Worm (Caenorhabditis elegans) whole organism, late embryonic: ENCODE data around the gene Y62H9A.3.

Experiments used
- ceh-2 ChIP-seq: sonication (generic microtip); optimal IDR thresholded peaks from 2 replicates; lab custom pipeline; 2016; ENCODE audit warnings: missing genotype, missing genetic modification characterization, missing compliant biosample characterization
- ref-2 ChIP-seq: sonication (generic microtip); optimal IDR thresholded peaks from 2 replicates; lab custom pipeline; 2016; ENCODE audit warnings: missing genetic modification characterization, missing compliant biosample characterization

DNA sequence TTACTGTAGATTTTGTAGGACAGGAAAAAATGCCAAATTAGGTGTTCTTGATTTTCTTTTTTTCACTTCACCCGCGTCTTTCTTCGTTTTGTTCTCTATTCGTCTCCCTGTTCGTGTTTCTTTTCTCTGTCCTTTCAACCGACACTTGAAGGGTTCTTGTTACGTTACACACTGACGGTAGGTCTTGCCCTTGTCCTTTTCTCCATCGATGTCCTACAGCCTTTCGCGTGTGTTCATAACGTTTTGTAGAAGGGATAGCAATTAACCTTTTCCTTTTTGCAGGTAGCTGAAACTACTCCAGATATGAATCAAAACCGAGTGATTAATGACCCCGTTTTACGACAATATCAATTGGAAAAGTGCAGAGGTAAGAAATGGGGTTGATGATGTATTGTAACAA is 44.4 kb upstream of the Y62H9A.3 start, which contains the start of gene F55G7.1:
- TF ChIP-seq ref-2 (tag; lab: Kevin White, UChicago) (peak; percentile 9), ceh-2 (tag; lab: Kevin White, UChicago) (no peak)
